Fruit fly (Drosophila melanogaster) whole organism, wandering third instar larva: ENCODE results near the gene CG14200.

Source experiments
- CG32264 ChIP-seq: fragments of 200-800 bp; sonication (Bioruptor generic); optimal IDR thresholded peaks from 2 replicates; lab custom pipeline; 2016; ENCODE audit warnings: missing biosample characterization, missing genetic modification characterization
- Dfd ChIP-seq: fragments of >200 bp; optimal IDR thresholded peaks from 2 replicates; lab custom pipeline; 2017; ENCODE audit warnings: missing biosample characterization, missing genetic modification characterization
- Mio ChIP-seq: sonication (Bioruptor generic); optimal IDR thresholded peaks from 2 replicates; lab custom pipeline; 2016; ENCODE audit warnings: missing biosample characterization, missing genetic modification characterization
- Sp1 ChIP-seq: fragments of 200-800 bp; sonication (Bioruptor generic); optimal IDR thresholded peaks from 3 replicates; lab custom pipeline; 2019; ENCODE audit warnings: missing biosample characterization, mild to moderate bottlenecking, missing genetic modification characterization, moderate library complexity
- ey ChIP-seq: fragments of 200-800 bp; sonication (Bioruptor generic); optimal IDR thresholded peaks from 2 replicates; lab custom pipeline; 2016; ENCODE audit warnings: missing biosample characterization, missing genetic modification characterization
- h ChIP-seq: fragments of 200-800 bp; sonication (Bioruptor generic); optimal IDR thresholded peaks from 3 replicates; lab custom pipeline; 2016; ENCODE audit warnings: missing biosample characterization, mild to moderate bottlenecking, missing genetic modification characterization
- lola ChIP-seq: fragments of >200 bp; optimal IDR thresholded peaks from 2 replicates; lab custom pipeline; 2017; ENCODE audit warnings: missing biosample characterization, missing genetic modification characterization
- pan ChIP-seq: fragments of >200 bp; optimal IDR thresholded peaks from 2 replicates; lab custom pipeline; 2017
- psq ChIP-seq: fragments of 200-800 bp; sonication (Bioruptor generic); optimal IDR thresholded peaks from 3 replicates; lab custom pipeline; 2017; ENCODE audit warnings: missing biosample characterization, mild to moderate bottlenecking, missing genetic modification characterization, moderate library complexity
- rgr ChIP-seq: fragments of 200-800 bp; sonication (Bioruptor generic); optimal IDR thresholded peaks from 3 replicates; lab custom pipeline; 2016; ENCODE audit warnings: missing biosample characterization, mild to moderate bottlenecking, missing genetic modification characterization

dm6 chrX:19565714-19566316, 70.5 kb downstream of the CG14200 start, which contains the start of the genes Grip84 and car:
- TF ChIP-seq rgr (no peak), pan (no peak), Sp1 (no peak), Dfd (GFP tag; lab: Kevin White, UChicago) (no peak), psq (GFP tag; lab: Kevin White, UChicago) (peak; percentile 48), h (no peak), ey (GFP tag; lab: Kevin White, UChicago) (peak; percentile 32), Mio (no peak), lola (GFP tag; lab: Kevin White, UChicago) (no peak), CG32264 (GFP tag; lab: Kevin White, UChicago) (no peak)
